Worm (Caenorhabditis elegans): ENCODE measurements around the gene ints-7.

ints-7 gene

DNA sequence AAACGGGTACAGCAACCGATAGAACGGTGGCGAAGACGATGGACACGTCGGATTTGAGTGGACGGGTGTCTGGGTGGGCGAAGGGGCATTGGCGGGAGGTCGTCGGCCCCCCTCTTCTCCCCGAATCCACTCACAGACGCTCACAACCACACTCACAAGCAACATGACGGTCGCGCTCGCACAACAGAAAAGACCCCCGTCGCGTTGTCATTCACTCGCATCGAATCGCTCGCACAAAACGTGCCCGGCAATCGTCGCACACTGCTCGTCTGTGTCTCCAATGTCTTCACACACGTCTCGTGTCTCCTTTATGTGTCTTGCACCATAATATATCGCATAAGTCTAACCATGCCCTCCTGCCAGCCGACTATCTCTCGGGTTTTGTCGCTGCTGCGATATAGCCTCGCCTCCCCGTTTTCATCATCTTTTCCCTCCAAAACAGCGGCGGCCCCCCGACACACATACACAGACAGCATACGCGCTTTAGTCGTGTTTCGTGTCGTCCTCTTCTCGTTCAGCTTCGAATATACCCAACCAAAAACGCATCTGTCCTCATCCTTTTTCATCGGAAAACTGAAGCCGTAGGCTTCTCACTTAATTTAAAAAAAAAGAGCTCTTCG, 51.5 kb downstream of the ints-7 start (continued):
- TF ChIP-seq Y55F3AM.14 (GFP tag; optimal IDR thresholded peaks at IDR 0.05) (peak; percentile 91), ceh-82 (tag; optimal IDR thresholded peaks at IDR 0.05) (peak; percentile 46), fos-1 (tag; optimal IDR thresholded peaks at IDR 0.05) (peak; percentile 88), nhr-23 (tag; optimal IDR thresholded peaks at IDR 0.05) (no peak), nhr-12 (tag; optimal IDR thresholded peaks at IDR 0.05) (no peak), ama-1 (optimal IDR thresholded peaks at IDR 0.05) (peak; percentile 78), dmd-4 (tag; optimal IDR thresholded peaks at IDR 0.05) (no peak), ztf-1 (GFP tag; conservative IDR thresholded peaks at IDR 0.05) (no peak), elt-1 (tag; optimal IDR thresholded peaks at IDR 0.05) (no peak), lin-11 (tag; optimal IDR thresholded peaks at IDR 0.05) (peak; percentile 70), sma-9 (GFP tag; optimal IDR thresholded peaks at IDR 0.05) (peak; percentile 93), sma-9 (tag; optimal IDR thresholded peaks at IDR 0.05) (no peak), crh-2 (tag; optimal IDR thresholded peaks at IDR 0.05) (peak; percentile 90), sma-3 (GFP tag; optimal IDR thresholded peaks at IDR 0.05) (peak; percentile 90), unc-62 (GFP tag; optimal IDR thresholded peaks at IDR 0.05) (no peak), peb-1 (tag; optimal IDR thresholded peaks at IDR 0.05) (no peak), alr-1 (tag; optimal IDR thresholded peaks at IDR 0.05) (no peak), mab-5 (tag; optimal IDR thresholded peaks at IDR 0.05) (peak; percentile 86), unc-55 (GFP tag; optimal IDR thresholded peaks at IDR 0.05) (peak; percentile 75), sem-4 (tag; optimal IDR thresholded peaks at IDR 0.05) (peak; percentile 87), F13H6.1 (tag; optimal IDR thresholded peaks at IDR 0.05) (peak; percentile 96), mbf-1 (tag; optimal IDR thresholded peaks at IDR 0.05) (no peak), mdl-1 (tag; optimal IDR thresholded peaks at IDR 0.05) (peak; percentile 87 to 94), ceh-16 (tag; optimal IDR thresholded peaks at IDR 0.05) (no peak), nhr-21 (tag; optimal IDR thresholded peaks at IDR 0.05) (peak; percentile 87), lin-39 (tag; optimal IDR thresholded peaks at IDR 0.05) (no peak)

DNA sequence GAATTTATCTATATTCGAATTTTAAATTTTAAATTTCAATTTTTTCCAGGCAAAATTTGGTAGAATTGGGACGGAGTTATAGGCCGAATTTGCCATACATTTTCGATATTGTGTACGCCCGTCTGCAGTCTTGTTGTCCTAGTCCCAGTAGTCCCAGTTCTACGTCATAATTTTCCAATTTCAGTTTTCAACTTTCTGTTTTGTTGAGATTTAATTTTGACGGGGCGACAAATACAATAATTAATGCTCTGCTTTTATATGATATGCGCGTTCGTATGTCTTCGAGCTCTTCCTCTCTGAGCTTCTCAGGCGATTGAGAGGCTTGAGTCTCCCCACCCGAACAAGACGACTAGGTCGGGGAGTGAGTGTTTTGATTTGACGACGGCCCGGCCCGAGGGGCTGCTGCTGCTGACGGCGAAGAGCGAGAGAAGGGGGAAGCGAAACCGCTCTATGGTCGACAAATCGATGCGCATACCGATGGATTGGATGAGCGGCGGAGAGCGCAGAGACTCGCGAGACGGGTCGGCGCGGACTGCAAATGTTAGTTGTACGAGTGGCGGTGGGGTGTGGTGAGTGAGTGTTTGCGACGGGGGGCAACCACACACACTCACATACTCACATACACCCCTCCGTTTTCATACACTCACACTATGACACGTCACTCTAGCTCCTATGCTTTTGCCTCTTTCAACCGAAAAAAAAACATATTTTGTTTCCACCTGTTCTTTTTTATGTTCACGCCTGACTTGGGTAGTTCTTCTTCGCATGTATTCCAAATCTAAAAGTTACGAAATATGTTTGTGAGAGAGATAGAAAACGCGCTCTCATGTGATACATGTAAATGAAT, 52.3 kb downstream of the ints-7 start:
- TF ChIP-seq elt-1 (tag; optimal IDR thresholded peaks at IDR 0.05) (no peak), R02D3.7 (tag; optimal IDR thresholded peaks at IDR 0.05) (no peak), sem-4 (tag; optimal IDR thresholded peaks at IDR 0.05) (peak; percentile 78), F13H6.1 (tag; optimal IDR thresholded peaks at IDR 0.05) (peak; percentile 93), alr-1 (tag; optimal IDR thresholded peaks at IDR 0.05) (no peak), elt-3 (tag; optimal IDR thresholded peaks at IDR 0.05) (no peak), snpc-4 (tag; optimal IDR thresholded peaks at IDR 0.05) (no peak), aly-2 (tag; optimal IDR thresholded peaks at IDR 0.05) (no peak), ztf-11 (tag; optimal IDR thresholded peaks at IDR 0.05) (no peak), skn-1 (tag; optimal IDR thresholded peaks at IDR 0.05) (no peak), lin-39 (tag; optimal IDR thresholded peaks at IDR 0.05) (no peak), unc-39 (tag; optimal IDR thresholded peaks at IDR 0.05) (no peak), ZK546.5 (tag; optimal IDR thresholded peaks at IDR 0.05) (no peak), ceh-16 (tag; optimal IDR thresholded peaks at IDR 0.05) (peak; percentile 53), zag-1 (tag; optimal IDR thresholded peaks at IDR 0.05) (peak; percentile 78), nhr-129 (tag; optimal IDR thresholded peaks at IDR 0.05) (peak; percentile 94), lin-13 (GFP tag; optimal IDR thresholded peaks at IDR 0.05) (peak; percentile 56), crh-2 (tag; optimal IDR thresholded peaks at IDR 0.05) (peak; percentile 85), Y55F3AM.14 (GFP tag; optimal IDR thresholded peaks at IDR 0.05) (peak; percentile 48), mbf-1 (tag; optimal IDR thresholded peaks at IDR 0.05) (no peak), ama-1 (optimal IDR thresholded peaks at IDR 0.05) (peak; percentile 67), unc-55 (GFP tag; optimal IDR thresholded peaks at IDR 0.05) (peak; percentile 50), nhr-12 (tag; optimal IDR thresholded peaks at IDR 0.05) (no peak), nhr-6 (tag; optimal IDR thresholded peaks at IDR 0.05) (no peak), nhr-10 (tag; optimal IDR thresholded peaks at IDR 0.05) (no peak), C34F6.9 (tag; optimal IDR thresholded peaks at IDR 0.05) (peak; percentile 70), ztf-4 (tag; optimal IDR thresholded peaks at IDR 0.05) (peak; percentile 50), nhr-237 (tag; optimal IDR thresholded peaks at IDR 0.05) (no peak), blmp-1 (tag; optimal IDR thresholded peaks at IDR 0.05; ENCODE audit: insufficient read depth) (peak; percentile 0), peb-1 (tag; optimal IDR thresholded peaks at IDR 0.05) (no peak), nhr-77 (tag; optimal IDR thresholded peaks at IDR 0.05) (no peak), gmeb-1 (tag; optimal IDR thresholded peaks at IDR 0.05) (no peak), lin-11 (tag; optimal IDR thresholded peaks at IDR 0.05) (peak; percentile 56), nhr-23 (tag; optimal IDR thresholded peaks at IDR 0.05) (no peak), nhr-21 (tag; optimal IDR thresholded peaks at IDR 0.05) (peak; percentile 64), nhr-25 (tag; optimal IDR thresholded peaks at IDR 0.05) (peak; percentile 75), lsy-2 (tag; optimal IDR thresholded peaks at IDR 0.05) (peak in 1 of 2 experiments; percentile 46), mab-5 (tag; optimal IDR thresholded peaks at IDR 0.05) (peak; percentile 60), sma-3 (GFP tag; optimal IDR thresholded peaks at IDR 0.05) (peak; percentile 79), unc-62 (GFP tag; optimal IDR thresholded peaks at IDR 0.05) (no peak), nhr-11 (tag; optimal IDR thresholded peaks at IDR 0.05) (no peak), fos-1 (tag; optimal IDR thresholded peaks at IDR 0.05) (peak; percentile 86), mdl-1 (tag; optimal IDR thresholded peaks at IDR 0.05) (peak in 1 of 2 experiments; percentile 75)

Measured in whole organism, L2 larva.